Fruit fly (Drosophila melanogaster): ENCODE data around the gene CG7290.

The CG7290 gene

dm6 chr3L:20205946-20206345 is at the start of gene CG7290:
Gene CG7290, minus strand, starts transcription at chr3L:20206046.
- TF ChIP-seq CG8632 (GFP tag; optimal IDR thresholded peaks at IDR 0.05) (no peak), fkh (GFP tag; optimal IDR thresholded peaks at IDR 0.05) (no peak), Met (GFP tag; optimal IDR thresholded peaks at IDR 0.05) (no peak), svp (GFP tag) (no peak), CG6276 (GFP tag; optimal IDR thresholded peaks at IDR 0.05) (no peak), Eip93F (GFP tag; optimal IDR thresholded peaks at IDR 0.05) (no peak), Smox (GFP tag; optimal IDR thresholded peaks at IDR 0.05) (no peak)

dm6 chr3L:20247513-20248173 is 41.8 kb upstream of the CG7290 start, which contains the start of gene rdgC:
Gene rdgC, plus strand, starts transcription at chr3L:20248080.
- TF ChIP-seq Blimp-1 (GFP tag; optimal IDR thresholded peaks at IDR 0.05) = peak; percentile 70
- peak; percentile 96 for TF ChIP-seq CG6163 (GFP tag; IDR thresholded peaks at IDR 0.05)
- peak; percentile 84 for TF ChIP-seq spab (GFP tag; optimal IDR thresholded peaks at IDR 0.05)
- TF ChIP-seq CG10631 (GFP tag; optimal IDR thresholded peaks at IDR 0.05) = peak; percentile 88
- peak; percentile 88 for TF ChIP-seq Sox102F (GFP tag; optimal IDR thresholded peaks at IDR 0.05)
- TF ChIP-seq CG8319 (GFP tag; optimal IDR thresholded peaks at IDR 0.05) = peak; percentile 80
- peak; percentile 85 for TF ChIP-seq CG6808 (GFP tag; optimal IDR thresholded peaks at IDR 0.05)
- TF ChIP-seq esn (GFP tag; optimal IDR thresholded peaks at IDR 0.05) = peak; percentile 91
- peak; percentile 94 for TF ChIP-seq CG10669 (GFP tag; optimal IDR thresholded peaks at IDR 0.05)
- peak; percentile 85 for TF ChIP-seq Lpt (GFP tag; optimal IDR thresholded peaks at IDR 0.05)
- TF ChIP-seq salr (GFP tag; optimal IDR thresholded peaks at IDR 0.05) = peak; percentile 84 to 86
- peak; percentile 93 for TF ChIP-seq OdsH (GFP tag; optimal IDR thresholded peaks at IDR 0.05)
- peak; percentile 94 for TF ChIP-seq svp (GFP tag)
- peak; percentile 85 for TF ChIP-seq CG11762 (GFP tag; optimal IDR thresholded peaks at IDR 0.05; ENCODE audit: insufficient read depth)
- peak; percentile 64 for TF ChIP-seq CG9139 (GFP tag; optimal IDR thresholded peaks at IDR 0.05)
- TF ChIP-seq CG34406 (GFP tag; optimal IDR thresholded peaks at IDR 0.05) = peak; percentile 87
- TF ChIP-seq CG4318 (GFP tag; optimal IDR thresholded peaks at IDR 0.05) = peak; percentile 83
- peak; percentile 93 for TF ChIP-seq CG15336 (GFP tag; IDR thresholded peaks at IDR 0.05)
- TF ChIP-seq acj6 (GFP tag; optimal IDR thresholded peaks at IDR 0.05) = peak; percentile 92
- TF ChIP-seq dac (GFP tag; optimal IDR thresholded peaks at IDR 0.05) = peak; percentile 76
- TF ChIP-seq Met (GFP tag; optimal IDR thresholded peaks at IDR 0.05) = peak; percentile 84
- peak; percentile 82 for TF ChIP-seq Sox15 (GFP tag; optimal IDR thresholded peaks at IDR 0.05)
- peak; percentile 86 for TF ChIP-seq CG8632 (GFP tag; optimal IDR thresholded peaks at IDR 0.05)
- peak; percentile 80 for TF ChIP-seq fd59A (GFP tag; optimal IDR thresholded peaks at IDR 0.05)
- peak; percentile 94 for TF ChIP-seq CG11294 (GFP tag; IDR thresholded peaks at IDR 0.05)
- peak; percentile 91 for TF ChIP-seq Ets96B (tag; optimal IDR thresholded peaks at IDR 0.05)
- peak; percentile 90 for TF ChIP-seq CG1621 (tag; optimal IDR thresholded peaks at IDR 0.05)
- TF ChIP-seq ss (GFP tag; optimal IDR thresholded peaks at IDR 0.05) = peak; percentile 72 to 84
- TF ChIP-seq Hr39 (GFP tag; optimal IDR thresholded peaks at IDR 0.05) = peak; percentile 90
- TF ChIP-seq achi (GFP tag; optimal IDR thresholded peaks at IDR 0.05) = peak; percentile 89
- TF ChIP-seq vri (GFP tag; optimal IDR thresholded peaks at IDR 0.05) = peak; percentile 76
- TF ChIP-seq dsx (GFP tag; optimal IDR thresholded peaks at IDR 0.05; ENCODE audit: poor library complexity, severe bottlenecking) = peak; percentile 88
- peak; percentile 91 for TF ChIP-seq CG7368 (GFP tag; optimal IDR thresholded peaks at IDR 0.05)
- TF ChIP-seq CG8119 (GFP tag; IDR thresholded peaks at IDR 0.05) = peak; percentile 92
- peak; percentile 38 for TF ChIP-seq Eip93F (GFP tag; optimal IDR thresholded peaks at IDR 0.05)
- no peak for TF ChIP-seq CG6854 (GFP tag; optimal IDR thresholded peaks at IDR 0.05)
- TF ChIP-seq CG3919 (GFP tag; optimal IDR thresholded peaks at IDR 0.05) = peak; percentile 96
- TF ChIP-seq CG32006 (GFP tag; optimal IDR thresholded peaks at IDR 0.05) = peak; percentile 92
- TF ChIP-seq cyc (GFP tag; optimal IDR thresholded peaks at IDR 0.05) = peak; percentile 94
- peak; percentile 92 for TF ChIP-seq pdm3 (GFP tag; optimal IDR thresholded peaks at IDR 0.05)
- TF ChIP-seq CG31627 (GFP tag; optimal IDR thresholded peaks at IDR 0.05) = peak; percentile 91
- TF ChIP-seq lz (GFP tag; optimal IDR thresholded peaks at IDR 0.05) = peak; percentile 89
- TF ChIP-seq Gug (GFP tag; IDR thresholded peaks at IDR 0.05) = peak; percentile 96
- TF ChIP-seq Hr38 (GFP tag; optimal IDR thresholded peaks at IDR 0.05) = peak; percentile 2
- TF ChIP-seq fkh (GFP tag; optimal IDR thresholded peaks at IDR 0.05) = peak; percentile 65
- peak; percentile 90 for TF ChIP-seq Sox14 (GFP tag; optimal IDR thresholded peaks at IDR 0.05)

Measured in whole organism, prepupa.